Worm (Caenorhabditis elegans): ENCODE results near the gene dmsr-9.

The dmsr-9 gene

DNA sequence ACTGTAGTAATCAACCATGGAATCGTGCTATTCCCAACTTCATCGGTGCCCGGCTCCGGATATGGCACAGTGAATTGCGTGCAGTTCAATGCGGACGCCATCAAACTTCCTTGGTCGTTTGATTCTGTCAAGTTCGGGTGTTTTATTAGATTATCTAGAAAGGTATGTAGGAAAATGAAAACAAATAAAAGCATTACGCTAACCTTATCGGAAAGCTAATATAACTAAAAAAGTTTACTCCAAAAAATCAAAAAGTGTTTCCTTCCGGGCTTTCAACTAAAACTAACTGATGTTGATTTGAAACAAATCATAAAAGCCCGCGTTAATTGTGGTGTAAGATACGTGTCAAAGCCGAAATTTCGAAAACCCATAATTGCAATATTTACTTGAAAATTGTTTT is 20.3 kb upstream of the dmsr-9 start, which contains the start of gene dmsr-13:
dmsr-13 (minus strand) TSS at position 101 of the 400 bp plus-strand sequence.
- TF ChIP-seq unc-62 (GFP tag; optimal IDR thresholded peaks at IDR 0.05) (no peak), zag-1 (tag; optimal IDR thresholded peaks at IDR 0.05) (no peak), skn-1 (tag; optimal IDR thresholded peaks at IDR 0.05) (no peak), lin-39 (tag; optimal IDR thresholded peaks at IDR 0.05) (no peak)

- TF ChIP-seq ZK546.5 (tag; optimal IDR thresholded peaks at IDR 0.05) (no peak), nhr-76 (tag; optimal IDR thresholded peaks at IDR 0.05) (no peak), mdl-1 (tag; optimal IDR thresholded peaks at IDR 0.05) (no peak), aly-2 (tag; optimal IDR thresholded peaks at IDR 0.05) (no peak), ceh-16 (tag; optimal IDR thresholded peaks at IDR 0.05) (no peak), mml-1 (tag; optimal IDR thresholded peaks at IDR 0.05) (no peak), elt-3 (tag; optimal IDR thresholded peaks at IDR 0.05) (no peak), lin-15B (tag; optimal IDR thresholded peaks at IDR 0.05) (no peak), unc-39 (tag; optimal IDR thresholded peaks at IDR 0.05) (no peak), nhr-11 (tag; optimal IDR thresholded peaks at IDR 0.05) (no peak), nhr-25 (tag; optimal IDR thresholded peaks at IDR 0.05) (no peak), nfya-1 (tag; optimal IDR thresholded peaks at IDR 0.05; ENCODE audit: insufficient read depth) (no peak), egl-5 (tag; optimal IDR thresholded peaks at IDR 0.05) (no peak), lsy-12 (tag; optimal IDR thresholded peaks at IDR 0.05) (no peak), skn-1 (tag; optimal IDR thresholded peaks at IDR 0.05) (no peak), snpc-4 (tag; optimal IDR thresholded peaks at IDR 0.05) (no peak), hmg-11 (tag; optimal IDR thresholded peaks at IDR 0.05) (no peak), eor-1 (tag; optimal IDR thresholded peaks at IDR 0.05) (no peak), elt-1 (tag; optimal IDR thresholded peaks at IDR 0.05) (no peak), nhr-12 (tag; optimal IDR thresholded peaks at IDR 0.05) (no peak)
These were observed 17.7 kb upstream of the dmsr-9 start, which contains the start of gene dmsr-14 for ce11 chrV:6817184-6817583. TSS of gene dmsr-14 (minus strand) at chrV:6817284.

DNA sequence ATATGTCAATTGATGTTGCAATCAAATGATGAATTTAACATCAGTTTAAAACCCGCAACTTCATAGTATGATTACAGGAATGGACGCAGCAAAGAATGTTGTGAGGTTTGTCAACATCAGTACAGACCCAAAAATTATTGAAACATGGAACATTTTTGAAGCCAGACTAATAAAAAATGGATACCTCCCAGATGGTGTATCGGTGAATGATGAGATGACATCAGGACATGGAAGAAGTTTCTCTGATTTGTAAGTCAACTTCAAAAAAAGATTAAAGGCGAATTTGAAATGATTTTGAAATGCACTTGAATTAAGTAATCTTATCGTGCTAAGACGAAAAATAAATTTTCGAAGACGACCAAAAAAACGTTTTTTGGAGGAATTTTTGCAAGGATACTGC is 14.4 kb upstream of the dmsr-9 start:
- TF ChIP-seq ZK546.5 (tag; optimal IDR thresholded peaks at IDR 0.05) (no peak), fkh-10 (GFP tag; optimal IDR thresholded peaks at IDR 0.05) (no peak), nhr-237 (tag; optimal IDR thresholded peaks at IDR 0.05) (no peak), nhr-43 (tag; optimal IDR thresholded peaks at IDR 0.05; ENCODE audit: poor library complexity, severe bottlenecking) (no peak), nfya-1 (tag; optimal IDR thresholded peaks at IDR 0.05; ENCODE audit: insufficient read depth) (no peak), eor-1 (tag; optimal IDR thresholded peaks at IDR 0.05) (no peak), nhr-76 (tag; optimal IDR thresholded peaks at IDR 0.05) (no peak), nhr-12 (tag; optimal IDR thresholded peaks at IDR 0.05) (no peak), lin-39 (tag; optimal IDR thresholded peaks at IDR 0.05) (no peak), unc-62 (GFP tag; optimal IDR thresholded peaks at IDR 0.05) (no peak), ceh-28 (tag; optimal IDR thresholded peaks at IDR 0.05) (no peak)

ce11 chrV:6811863-6812262 is 12.4 kb upstream of the dmsr-9 start:
- TF ChIP-seq elt-2 (tag; optimal IDR thresholded peaks at IDR 0.05): peak; percentile 77
- TF ChIP-seq pqm-1 (tag; optimal IDR thresholded peaks at IDR 0.05): peak; percentile 77
- TF ChIP-seq lin-15B (tag; optimal IDR thresholded peaks at IDR 0.05): no peak

DNA sequence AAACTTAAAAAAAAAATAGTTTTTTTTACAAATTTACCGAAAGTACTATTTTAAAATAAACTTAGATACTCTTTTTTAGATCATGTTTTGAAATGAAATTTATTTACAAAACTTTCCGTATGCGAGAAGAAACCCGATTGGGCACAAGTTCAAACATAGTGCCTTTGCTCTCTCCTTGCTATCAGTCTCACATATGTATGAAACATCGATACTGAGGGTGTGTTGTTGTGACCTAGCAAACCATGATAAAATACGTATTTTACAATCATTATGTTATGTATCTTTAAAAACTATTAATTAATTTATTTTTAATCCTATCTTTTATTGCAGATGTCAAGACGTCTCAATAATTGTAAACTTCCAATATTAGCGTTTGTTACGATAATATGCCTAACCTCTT is 10.6 kb upstream of the dmsr-9 start:
- TF ChIP-seq nhr-237 (tag; optimal IDR thresholded peaks at IDR 0.05) (no peak), daf-12 (tag; optimal IDR thresholded peaks at IDR 0.05) (no peak), R02D3.7 (tag; optimal IDR thresholded peaks at IDR 0.05) (no peak), pqm-1 (tag; optimal IDR thresholded peaks at IDR 0.05) (peak; percentile 21), pha-4 (tag; optimal IDR thresholded peaks at IDR 0.05) (peak; percentile 11), elt-1 (tag; optimal IDR thresholded peaks at IDR 0.05) (no peak), elt-2 (tag; optimal IDR thresholded peaks at IDR 0.05) (peak; percentile 54)

DNA sequence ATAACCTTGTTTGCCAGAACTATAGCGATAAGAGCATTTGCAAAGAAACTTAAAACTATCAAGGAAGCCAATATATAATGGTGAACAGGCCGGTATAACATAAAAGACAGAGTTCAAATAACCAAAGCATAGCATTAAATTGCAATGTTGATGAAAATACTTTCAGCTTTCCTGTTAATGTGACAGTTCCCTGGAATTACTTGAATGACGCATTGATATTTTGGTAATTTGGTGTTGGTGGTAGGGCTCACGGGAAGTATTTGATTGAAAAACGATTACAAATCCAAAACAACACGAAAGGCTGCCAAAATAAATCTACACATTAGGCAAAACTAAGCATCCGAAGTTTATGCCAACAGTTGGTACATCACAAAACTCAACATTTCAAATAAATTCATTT is 9.5 kb upstream of the dmsr-9 start, which contains the start of gene dmsr-16:
dmsr-16 (minus strand) TSS at position 101 of the 400 bp plus-strand sequence.
- no peak for TF ChIP-seq nhr-28 (tag; optimal IDR thresholded peaks at IDR 0.05)
- TF ChIP-seq nhr-76 (tag; optimal IDR thresholded peaks at IDR 0.05): no peak

All from whole organism, L3 larva.